Fruit fly (Drosophila melanogaster): Measurements from ENCODE around the gene CG14074.

CG14074 gene

dm6 chr3L:18833234-18833633 is 32.8 kb upstream of the CG14074 start (continued):
- TF ChIP-seq CG4617 (GFP tag; optimal IDR thresholded peaks at IDR 0.05; ENCODE audit: borderline replicate concordance) = no peak
- TF ChIP-seq Opbp (GFP tag; IDR thresholded peaks at IDR 0.05; ENCODE audit: partially characterized antibody) = no peak
- no peak for TF ChIP-seq org-1 (GFP tag; optimal IDR thresholded peaks at IDR 0.05)
- peak; percentile 70 for TF ChIP-seq Vsx1 (GFP tag; optimal IDR thresholded peaks at IDR 0.05)
- no peak for TF ChIP-seq CG8359 (GFP tag; optimal IDR thresholded peaks at IDR 0.05; ENCODE audit: borderline replicate concordance)
- TF ChIP-seq hth (optimal IDR thresholded peaks at IDR 0.05) = no peak
- no peak for TF ChIP-seq disco-r (GFP tag; optimal IDR thresholded peaks at IDR 0.05)
- peak; percentile 33 for TF ChIP-seq HHEX (GFP tag; optimal IDR thresholded peaks at IDR 0.05)
- no peak for TF ChIP-seq Mrtf (GFP tag; IDR thresholded peaks at IDR 0.05)
- no peak for TF ChIP-seq CG30020 (tag; optimal IDR thresholded peaks at IDR 0.05)
- no peak for TF ChIP-seq gcm (GFP tag; optimal IDR thresholded peaks at IDR 0.05)
- TF ChIP-seq sens (GFP tag) = peak; percentile 43
- TF ChIP-seq schlank (tag; optimal IDR thresholded peaks at IDR 0.05) = peak; percentile 2
- no peak for TF ChIP-seq CG30431 (GFP tag; optimal IDR thresholded peaks at IDR 0.05)
- TF ChIP-seq CG10543 (GFP tag; optimal IDR thresholded peaks at IDR 0.05) = peak; percentile 56
- no peak for TF ChIP-seq D19B (GFP tag; optimal IDR thresholded peaks at IDR 0.05)
- no peak for TF ChIP-seq Elba2 (GFP tag; optimal IDR thresholded peaks at IDR 0.05)
- TF ChIP-seq CG2875 (GFP tag; optimal IDR thresholded peaks at IDR 0.05) = peak; percentile 5
- no peak for TF ChIP-seq Optix (GFP tag; IDR thresholded peaks at IDR 0.05)
- TF ChIP-seq wdn (GFP tag; IDR thresholded peaks at IDR 0.05) = no peak
- TF ChIP-seq CG6654 (GFP tag; optimal IDR thresholded peaks at IDR 0.05) = no peak
- TF ChIP-seq gem (tag; optimal IDR thresholded peaks at IDR 0.05) = peak; percentile 36
- no peak for TF ChIP-seq knrl (GFP tag; IDR thresholded peaks at IDR 0.05; ENCODE audit: partially characterized antibody)
- no peak for TF ChIP-seq oc (tag; optimal IDR thresholded peaks at IDR 0.05)
- no peak for TF ChIP-seq MESR4 (GFP tag; optimal IDR thresholded peaks at IDR 0.05)
- no peak for TF ChIP-seq tap (tag; optimal IDR thresholded peaks at IDR 0.05)
- TF ChIP-seq Dref (GFP tag; IDR thresholded peaks at IDR 0.05) = no peak
- TF ChIP-seq NC2β (GFP tag; optimal IDR thresholded peaks at IDR 0.05) = no peak
- no peak for TF ChIP-seq D (optimal IDR thresholded peaks at IDR 0.05)
- no peak for TF ChIP-seq D (GFP tag; optimal IDR thresholded peaks at IDR 0.05)
- peak; percentile 48 for TF ChIP-seq Hmr (GFP tag; optimal IDR thresholded peaks at IDR 0.05)
- TF ChIP-seq seq (GFP tag; IDR thresholded peaks at IDR 0.05) = no peak
- peak; percentile 62 for TF ChIP-seq Fer1 (GFP tag; optimal IDR thresholded peaks at IDR 0.05)
- no peak for TF ChIP-seq nau (GFP tag; optimal IDR thresholded peaks at IDR 0.05)
- no peak for TF ChIP-seq ken (GFP tag; IDR thresholded peaks at IDR 0.05)
- no peak for TF ChIP-seq Hmx (GFP tag; optimal IDR thresholded peaks at IDR 0.05)
- no peak for TF ChIP-seq Nf-YC (tag; optimal IDR thresholded peaks at IDR 0.05)
- no peak for TF ChIP-seq CG13287 (GFP tag; IDR thresholded peaks at IDR 0.05; ENCODE audit: partially characterized antibody)
- TF ChIP-seq scrt (GFP tag; optimal IDR thresholded peaks at IDR 0.05) = peak; percentile 11
- peak; percentile 66 for TF ChIP-seq CrebB (tag; optimal IDR thresholded peaks at IDR 0.05)
- TF ChIP-seq p53 (GFP tag; optimal IDR thresholded peaks at IDR 0.05) = no peak
- TF ChIP-seq NFAT (GFP tag; IDR thresholded peaks at IDR 0.05) = no peak
- TF ChIP-seq CG2199 (GFP tag; IDR thresholded peaks at IDR 0.05) = 0 out of 3 replicates have a peak, but pooled peaks have one; percentile 49
- peak; percentile 45 for TF ChIP-seq Dek (tag; optimal IDR thresholded peaks at IDR 0.05)
- TF ChIP-seq CG18599 (GFP tag; optimal IDR thresholded peaks at IDR 0.05) = peak; percentile 29
- TF ChIP-seq HLHmδ (GFP tag; optimal IDR thresholded peaks at IDR 0.05) = no peak
- TF ChIP-seq exex (tag; optimal IDR thresholded peaks at IDR 0.05) = peak; percentile 2
- TF ChIP-seq Meics (GFP tag; optimal IDR thresholded peaks at IDR 0.05) = no peak
- no peak for TF ChIP-seq Sry-β (GFP tag; optimal IDR thresholded peaks at IDR 0.05)
- no peak for TF ChIP-seq CG3407 (GFP tag; optimal IDR thresholded peaks at IDR 0.05)
- TF ChIP-seq CG15696 (tag; optimal IDR thresholded peaks at IDR 0.05) = peak; percentile 5
